Fruit fly (Drosophila melanogaster): ENCODE results near the gene CG9784.

Gene CG9784

dm6 chrX:16552567-16552966 lies 46.4 kb downstream of the CG9784 start:
- TF ChIP-seq CTCF (optimal IDR thresholded peaks at IDR 0.05) (no peak), CG8478 (optimal IDR thresholded peaks at IDR 0.05) (no peak)

dm6 chrX:16547390-16547789 lies 51.6 kb downstream of the CG9784 start, which contains the start of gene CG9902:
Gene CG9902 (minus strand): TSS chrX:16547520.
- TF ChIP-seq CTCF (optimal IDR thresholded peaks at IDR 0.05) (peak; percentile 36 to 62), CG8478 (optimal IDR thresholded peaks at IDR 0.05) (no peak)
